Worm (Caenorhabditis elegans): ENCODE results near the gene rnp-2.
A peak's percentile ranks its signal among the peaks of the same experiment; 100 is the strongest.
"Not testable (repeated sequence)": the region's sequence is repeated elsewhere in the genome, so short reads cannot be mapped to it uniquely, and the experiment has no call there.

The rnp-2 gene

DNA sequence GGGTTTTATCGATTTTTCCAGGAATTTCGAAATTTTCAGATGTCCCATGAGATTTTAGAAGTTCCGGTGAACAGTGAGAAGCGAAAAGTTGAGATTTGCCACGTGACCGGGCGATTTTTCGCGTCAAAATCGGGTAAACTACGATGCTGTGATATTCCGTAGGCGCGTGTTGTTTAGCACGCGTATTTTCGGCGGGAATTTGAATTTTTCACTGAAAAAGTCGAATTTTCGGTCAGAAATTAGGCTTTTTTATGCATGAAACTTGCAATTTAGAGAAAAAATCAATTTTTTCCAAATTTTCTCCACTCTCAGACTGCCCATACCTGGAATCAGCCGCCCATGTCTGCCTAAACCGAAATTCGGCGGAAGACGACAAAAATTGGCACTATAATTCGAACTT lies 6.5 kb downstream of the rnp-2 start, which contains the start of gene tsen-34:
TSS of gene tsen-34 (plus strand) at position 34 of the 400 bp plus-strand sequence.
- TF ChIP-seq ceh-13 (GFP tag; optimal IDR thresholded peaks at IDR 0.05) (no peak), scrt-1 (GFP tag; IDR thresholded peaks at IDR 0.05) (no peak), pes-1 (GFP tag; IDR thresholded peaks at IDR 0.05) (no peak), tbx-11 (GFP tag; IDR thresholded peaks at IDR 0.05) (no peak), ama-1 (optimal IDR thresholded peaks at IDR 0.05) (peak; percentile 4), hmg-4 (GFP tag; optimal IDR thresholded peaks at IDR 0.05) (no peak)

ce11 chrIV:4186099-4186498 lies 14.2 kb downstream of the rnp-2 start, which contains the start of gene K08D10.11:
Gene K08D10.11 (minus strand): TSS chrIV:4186199.
- not testable (repeated sequence) for TF ChIP-seq hmg-4 (GFP tag; optimal IDR thresholded peaks at IDR 0.05); tbx-37 (GFP tag; conservative IDR thresholded peaks at IDR 0.05); sea-1 (GFP tag; conservative IDR thresholded peaks at IDR 0.05)

DNA sequence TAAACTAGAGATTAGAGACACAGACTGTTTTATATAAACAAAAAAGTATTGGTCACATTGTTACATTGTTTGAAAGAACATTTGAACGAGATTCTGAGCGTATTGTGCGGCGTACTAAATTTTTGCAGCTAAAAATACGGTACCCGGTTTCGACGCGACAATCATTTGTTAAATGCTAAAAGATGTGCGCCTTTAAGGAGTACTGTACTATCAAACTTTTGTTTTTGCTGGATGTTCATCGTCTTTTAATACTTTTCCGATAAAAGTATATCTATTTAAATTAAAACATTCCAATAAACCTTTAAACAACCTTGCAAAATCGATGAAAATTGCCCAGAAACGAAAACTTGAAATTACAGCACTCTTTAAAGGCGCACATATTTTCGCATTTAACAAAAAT lies 24.9 kb downstream of the rnp-2 start, which contains the start of gene K06B9.6:
TSS of gene K06B9.6 (minus strand) at position 101 of the 400 bp plus-strand sequence.
- not testable (repeated sequence) for TF ChIP-seq scrt-1 (GFP tag; IDR thresholded peaks at IDR 0.05); F13C5.2 (tag; optimal IDR thresholded peaks at IDR 0.05); ceh-13 (GFP tag; optimal IDR thresholded peaks at IDR 0.05)

- TF ChIP-seq hmbx-1 (tag; optimal IDR thresholded peaks at IDR 0.05); sea-1 (GFP tag; conservative IDR thresholded peaks at IDR 0.05); hmg-4 (GFP tag; optimal IDR thresholded peaks at IDR 0.05): not testable (repeated sequence)
These were observed 25.3 kb downstream of the rnp-2 start, which contains the start of gene cyp-25A6 for ce11 chrIV:4197167-4197566. Gene cyp-25A6 (plus strand): TSS chrIV:4197467.

DNA sequence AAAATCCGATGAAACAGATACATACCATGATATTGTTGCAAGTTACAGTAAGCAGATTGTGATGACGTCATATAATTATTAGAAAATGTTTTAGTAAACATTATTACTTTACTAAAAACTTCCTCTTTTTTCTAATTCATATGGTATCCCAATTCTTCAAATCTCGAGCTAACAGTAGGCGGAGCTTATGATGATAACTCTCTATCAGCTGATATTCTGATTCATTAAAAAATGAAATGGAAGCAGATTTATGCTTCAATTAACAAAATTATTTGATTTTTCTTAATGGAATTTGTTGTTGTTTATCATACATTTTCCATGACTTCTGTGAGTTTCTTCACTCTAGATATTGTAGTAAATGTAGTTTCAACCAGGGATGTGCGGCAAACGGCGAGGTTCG lies 32.4 kb downstream of the rnp-2 start, which contains the start of gene pax-2:
TSS of gene pax-2 (minus strand) at position 101 of the 400 bp plus-strand sequence.
- TF ChIP-seq pes-1 (GFP tag; IDR thresholded peaks at IDR 0.05) = no peak
- TF ChIP-seq aly-1 (tag; optimal IDR thresholded peaks at IDR 0.05) = no peak
- no peak for TF ChIP-seq B0310.2 (tag; optimal IDR thresholded peaks at IDR 0.05)
- TF ChIP-seq F13C5.2 (tag; optimal IDR thresholded peaks at IDR 0.05) = no peak
- no peak for TF ChIP-seq tbx-37 (GFP tag; conservative IDR thresholded peaks at IDR 0.05)
- TF ChIP-seq hmg-4 (GFP tag; optimal IDR thresholded peaks at IDR 0.05) = no peak
- no peak for TF ChIP-seq tbx-11 (GFP tag; IDR thresholded peaks at IDR 0.05)
- TF ChIP-seq hnd-1 (tag; optimal IDR thresholded peaks at IDR 0.05) = no peak
- no peak for TF ChIP-seq ets-7 (tag; optimal IDR thresholded peaks at IDR 0.05)
- TF ChIP-seq scrt-1 (GFP tag; IDR thresholded peaks at IDR 0.05) = no peak
- no peak for TF ChIP-seq flt-1 (GFP tag; IDR thresholded peaks at IDR 0.05)
- no peak for TF ChIP-seq hmbx-1 (tag; optimal IDR thresholded peaks at IDR 0.05)
- no peak for TF ChIP-seq sea-1 (GFP tag; conservative IDR thresholded peaks at IDR 0.05)
- TF ChIP-seq ceh-36 (tag; optimal IDR thresholded peaks at IDR 0.05) = no peak
- TF ChIP-seq ama-1 (optimal IDR thresholded peaks at IDR 0.05) = no peak
- no peak for TF ChIP-seq tra-4 (tag; optimal IDR thresholded peaks at IDR 0.05)
- TF ChIP-seq ceh-13 (GFP tag; optimal IDR thresholded peaks at IDR 0.05) = no peak

DNA sequence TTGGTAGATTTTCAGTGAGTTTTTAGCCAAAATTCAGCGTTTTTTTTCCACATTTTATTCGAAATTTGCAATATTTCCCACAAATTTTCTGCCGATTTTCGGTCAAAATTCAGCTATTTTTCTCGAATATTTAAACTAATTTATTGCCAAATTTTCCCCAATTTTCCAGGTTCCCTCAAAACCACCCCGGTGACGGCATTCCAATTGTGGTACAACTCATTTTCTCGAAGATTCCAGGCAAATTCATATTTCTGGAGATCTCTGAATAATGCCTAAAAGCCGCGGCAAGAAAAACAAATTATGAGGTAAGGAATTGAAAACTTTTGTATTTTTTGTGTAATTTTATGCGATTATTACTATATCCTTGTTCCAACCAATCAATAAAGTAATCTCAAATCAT lies 35.2 kb downstream of the rnp-2 start, which contains the start of gene osgn-1:
TSS of gene osgn-1 (plus strand) at position 301 of the 400 bp plus-strand sequence.
- TF ChIP-seq ceh-36 (tag; optimal IDR thresholded peaks at IDR 0.05) (no peak), ceh-13 (GFP tag; optimal IDR thresholded peaks at IDR 0.05) (no peak), tra-4 (tag; optimal IDR thresholded peaks at IDR 0.05) (no peak), B0310.2 (tag; optimal IDR thresholded peaks at IDR 0.05) (no peak), tbx-11 (GFP tag; IDR thresholded peaks at IDR 0.05) (no peak)

DNA sequence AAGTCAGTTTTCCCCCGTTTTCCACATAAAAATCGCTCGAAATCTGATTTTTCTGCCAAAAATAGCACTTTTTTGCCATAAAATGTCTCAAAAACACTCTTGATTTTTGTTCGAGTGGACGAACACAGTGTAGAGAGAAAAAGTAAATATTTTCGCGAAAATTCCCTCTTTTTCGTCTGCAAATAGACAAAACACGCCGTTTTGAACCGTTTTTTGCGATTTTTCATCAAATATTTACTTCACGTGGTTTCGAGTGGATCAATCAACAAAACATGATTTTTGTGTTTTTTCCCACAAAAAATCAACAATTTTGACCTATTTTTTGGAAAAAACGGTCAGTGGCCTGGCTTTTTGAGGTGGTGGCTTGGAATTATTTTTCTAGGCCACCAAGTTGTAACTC lies 37.2 kb downstream of the rnp-2 start:
- TF ChIP-seq hmbx-1 (tag; optimal IDR thresholded peaks at IDR 0.05) = no peak
- no peak for TF ChIP-seq B0310.2 (tag; optimal IDR thresholded peaks at IDR 0.05)
- no peak for TF ChIP-seq ets-7 (tag; optimal IDR thresholded peaks at IDR 0.05)
- TF ChIP-seq pes-1 (GFP tag; IDR thresholded peaks at IDR 0.05) = no peak
- TF ChIP-seq hmg-4 (GFP tag; optimal IDR thresholded peaks at IDR 0.05) = no peak
- TF ChIP-seq aly-1 (tag; optimal IDR thresholded peaks at IDR 0.05) = no peak
- no peak for TF ChIP-seq tra-4 (tag; optimal IDR thresholded peaks at IDR 0.05)
- TF ChIP-seq scrt-1 (GFP tag; IDR thresholded peaks at IDR 0.05) = no peak
- TF ChIP-seq F13C5.2 (tag; optimal IDR thresholded peaks at IDR 0.05) = no peak

ce11 chrIV:4210868-4211267 lies 39.0 kb downstream of the rnp-2 start:
- no peak for TF ChIP-seq hnd-1 (tag; optimal IDR thresholded peaks at IDR 0.05)
- TF ChIP-seq tbx-37 (GFP tag; conservative IDR thresholded peaks at IDR 0.05) = no peak
- TF ChIP-seq ama-1 (optimal IDR thresholded peaks at IDR 0.05) = no peak
- TF ChIP-seq B0310.2 (tag; optimal IDR thresholded peaks at IDR 0.05) = no peak
- TF ChIP-seq aly-1 (tag; optimal IDR thresholded peaks at IDR 0.05) = no peak
- TF ChIP-seq flt-1 (GFP tag; IDR thresholded peaks at IDR 0.05) = no peak
- TF ChIP-seq tra-4 (tag; optimal IDR thresholded peaks at IDR 0.05) = no peak
- no peak for TF ChIP-seq pes-1 (GFP tag; IDR thresholded peaks at IDR 0.05)
- no peak for TF ChIP-seq tbx-11 (GFP tag; IDR thresholded peaks at IDR 0.05)
- TF ChIP-seq F13C5.2 (tag; optimal IDR thresholded peaks at IDR 0.05) = no peak
- no peak for TF ChIP-seq ceh-13 (GFP tag; optimal IDR thresholded peaks at IDR 0.05)
- no peak for TF ChIP-seq hmbx-1 (tag; optimal IDR thresholded peaks at IDR 0.05)
- no peak for TF ChIP-seq ets-7 (tag; optimal IDR thresholded peaks at IDR 0.05)
- TF ChIP-seq scrt-1 (GFP tag; IDR thresholded peaks at IDR 0.05) = no peak
- no peak for TF ChIP-seq ceh-36 (tag; optimal IDR thresholded peaks at IDR 0.05)
- no peak for TF ChIP-seq hmg-4 (GFP tag; optimal IDR thresholded peaks at IDR 0.05)

ce11 chrIV:4212733-4213132 lies 40.9 kb downstream of the rnp-2 start:
- TF ChIP-seq aly-1 (tag; optimal IDR thresholded peaks at IDR 0.05) (no peak), flt-1 (GFP tag; IDR thresholded peaks at IDR 0.05) (no peak), tbx-11 (GFP tag; IDR thresholded peaks at IDR 0.05) (no peak), ama-1 (optimal IDR thresholded peaks at IDR 0.05) (no peak), B0310.2 (tag; optimal IDR thresholded peaks at IDR 0.05) (no peak), ets-7 (tag; optimal IDR thresholded peaks at IDR 0.05) (no peak), ceh-13 (GFP tag; optimal IDR thresholded peaks at IDR 0.05) (no peak), scrt-1 (GFP tag; IDR thresholded peaks at IDR 0.05) (no peak), sea-1 (GFP tag; conservative IDR thresholded peaks at IDR 0.05) (no peak)

Data from whole organism, early embryonic.